Fruit fly (Drosophila melanogaster) whole organism, pupa: ENCODE results near the gene AstC.

Experiments used
- CG10348 ChIP-seq: fragments of 200-800 bp; sonication (Bioruptor generic); IDR thresholded peaks from 2 replicates; pipeline ENCODE4 v1.3.6; 2022; ENCODE audit warnings: missing biosample characterization, missing genetic modification characterization
- CG12605 ChIP-seq: fragments of 200-800 bp; sonication (Bioruptor generic); IDR thresholded peaks from 2 replicates; pipeline ENCODE4 v1.3.6; 2022; ENCODE audit warnings: missing biosample characterization, missing genetic modification characterization
- CG14655 ChIP-seq: fragments of 200-800 bp; sonication (Bioruptor generic); optimal IDR thresholded peaks from 3 replicates; lab custom pipeline; 2017; ENCODE audit warnings: mild to moderate bottlenecking, missing biosample characterization, missing genetic modification reagents, missing genetic modification characterization
- CG32121 ChIP-seq: fragments of 200-800 bp; sonication (Bioruptor generic); IDR thresholded peaks from 2 replicates; pipeline ENCODE4 v1.3.6; 2022; ENCODE audit warnings: missing biosample characterization, missing genetic modification characterization
- CG34367 ChIP-seq: fragments of 200-800 bp; sonication (Bioruptor generic); optimal IDR thresholded peaks from 2 replicates; lab custom pipeline; 2018; ENCODE audit warnings: missing biosample characterization, mild to moderate bottlenecking, missing genetic modification characterization
- CG8159 ChIP-seq: fragments of 200-800 bp; sonication (Bioruptor generic); optimal IDR thresholded peaks from 3 replicates; lab custom pipeline; 2018; ENCODE audit warnings: missing biosample characterization, mild to moderate bottlenecking, missing genetic modification characterization, moderate library complexity
- CG8301 ChIP-seq: fragments of 200-800 bp; sonication (Bioruptor generic); optimal IDR thresholded peaks from 2 replicates; lab custom pipeline; 2018; ENCODE audit warnings: missing biosample characterization, mild to moderate bottlenecking, missing genetic modification characterization
- CG9948 ChIP-seq: fragments of 200-800 bp; sonication (Bioruptor generic); optimal IDR thresholded peaks from 2 replicates; lab custom pipeline; 2018; ENCODE audit warnings: missing biosample characterization, mild to moderate bottlenecking, missing genetic modification characterization, moderate library complexity
- EcR ChIP-seq: fragments of 200-800 bp; sonication (Bioruptor generic); optimal IDR thresholded peaks from 3 replicates; lab custom pipeline; 2019; ENCODE audit warnings: missing biosample characterization, missing genetic modification characterization, mild to moderate bottlenecking, moderate library complexity, missing genetic modification reagents
- Pif1A ChIP-seq: fragments of 200-800 bp; sonication (Bioruptor generic); optimal IDR thresholded peaks from 3 replicates; lab custom pipeline; 2016; ENCODE audit warnings: missing biosample characterization, missing genetic modification characterization
- Snoo ChIP-seq: fragments of 200-800 bp; sonication (Bioruptor generic); optimal IDR thresholded peaks from 3 replicates; lab custom pipeline; 2017; ENCODE audit warnings: missing biosample characterization, mild to moderate bottlenecking, missing genetic modification characterization, inconsistent platforms
- fd96Ca ChIP-seq: fragments of 200-800 bp; sonication (Bioruptor generic); IDR thresholded peaks from 3 replicates; pipeline ENCODE4 v1.3.6; 2022; ENCODE audit warnings: missing biosample characterization, missing genetic modification characterization
- gl ChIP-seq: fragments of 200-800 bp; sonication (Bioruptor generic); optimal IDR thresholded peaks from 2 replicates; lab custom pipeline; 2018; ENCODE audit warnings: missing biosample characterization, mild to moderate bottlenecking, missing genetic modification characterization
- rn ChIP-seq: fragments of 200-800 bp; sonication (Bioruptor generic); IDR thresholded peaks from 2 replicates; pipeline ENCODE4 v1.3.6; 2022; ENCODE audit warnings: missing biosample characterization, missing genetic modification characterization

dm6 chr2L:11052493-11052788 is 28.8 kb downstream of the AstC start:
- TF ChIP-seq CG14655 (GFP tag; lab: Kevin White, UChicago): peak; percentile 53
- TF ChIP-seq CG10348 (GFP tag; lab: Robert Waterston, UW): no peak
- TF ChIP-seq CG8301 (tag; lab: Kevin White, UChicago): peak; percentile 27
- peak; percentile 80 for TF ChIP-seq CG9948 (tag; lab: Kevin White, UChicago)
- no peak for TF ChIP-seq CG12605 (GFP tag; lab: Robert Waterston, UW)
- TF ChIP-seq CG34367: peak; percentile 51
- TF ChIP-seq CG32121: no peak
- no peak for TF ChIP-seq rn
- TF ChIP-seq EcR (GFP tag; lab: Kevin White, UChicago): no peak
- TF ChIP-seq Snoo (tag; lab: Kevin White, UChicago): no peak
- TF ChIP-seq Pif1A (GFP tag; lab: Kevin White, UChicago): peak; percentile 88
- no peak for TF ChIP-seq fd96Ca (GFP tag; lab: Robert Waterston, UW)
- TF ChIP-seq CG8159 (tag; lab: Kevin White, UChicago): peak; percentile 86
- peak; percentile 32 for TF ChIP-seq gl (tag; lab: Kevin White, UChicago)
